Worm (Caenorhabditis elegans) whole organism, young adult: ENCODE data around the gene best-5.

ENCODE experiments used
- B0019.2 ChIP-seq: fragments of 200-800 bp; sonication (Bioruptor generic); conservative IDR thresholded peaks from 2 replicates; pipeline ENCODE4 v1.3.6; 2022; ENCODE audit warnings: missing genetic modification reagents, missing genetic modification characterization, missing compliant biosample characterization
- C17E4.6 ChIP-seq: fragments of 200-800 bp; sonication (Bioruptor generic); IDR thresholded peaks from 2 replicates; pipeline ENCODE4 v1.3.6; 2022; ENCODE audit warnings: missing genetic modification reagents, missing genetic modification characterization, missing compliant biosample characterization
- F37B4.10 ChIP-seq: fragments of 200-800 bp; sonication (Bioruptor generic); IDR thresholded peaks from 2 replicates; pipeline ENCODE4 v1.3.6; 2022; ENCODE audit warnings: missing genetic modification characterization, missing compliant biosample characterization
- Y95B8A.8 ChIP-seq: fragments of 200-800 bp; sonication (Bioruptor generic); IDR thresholded peaks from 2 replicates; pipeline ENCODE4 v1.3.6; 2022; ENCODE audit warnings: missing genetic modification reagents, missing genetic modification characterization, missing compliant biosample characterization
- aptf-3 ChIP-seq: fragments of 200-800 bp; sonication (Bioruptor generic); IDR thresholded peaks from 2 replicates; pipeline ENCODE4 v1.3.6; 2022; ENCODE audit warnings: missing genetic modification characterization, missing compliant biosample characterization
- athp-1 ChIP-seq: sonication (generic microtip); optimal IDR thresholded peaks from 2 replicates; lab custom pipeline; 2017; ENCODE audit warnings: mild to moderate bottlenecking, missing genetic modification characterization, missing compliant biosample characterization
- attf-6 ChIP-seq: fragments of 200-800 bp; sonication (Bioruptor generic); IDR thresholded peaks from 2 replicates; pipeline ENCODE4 v1.3.6; 2022; ENCODE audit warnings: missing genetic modification reagents, missing genetic modification characterization, missing compliant biosample characterization
- cebp-1 ChIP-seq, 2 experiments: fragments of 200-800 bp in 1 of 2; sonication (Bioruptor generic) in 1 of 2; sonication (generic microtip) in 1 of 2; IDR thresholded peaks in 1 of 2; optimal IDR thresholded peaks in 1 of 2; 2 replicates each; pipeline versions ENCODE4 v1.3.6 to Lab custom; 2017 to 2022; ENCODE audit warnings: missing compliant biosample characterization in 2 of 2, missing genetic modification characterization in 2 of 2, mild to moderate bottlenecking in 1 of 2, missing genetic modification reagents in 1 of 2, moderate library complexity in 1 of 2
- cebp-2 ChIP-seq: fragments of 200-800 bp; sonication (Bioruptor generic); IDR thresholded peaks from 2 replicates; pipeline ENCODE4 v1.3.6; 2022; ENCODE audit warnings: missing genetic modification characterization, missing compliant biosample characterization
- ceh-100 ChIP-seq: fragments of 200-800 bp; sonication (Bioruptor generic); IDR thresholded peaks from 2 replicates; pipeline ENCODE4 v1.3.6; 2022; ENCODE audit warnings: missing genetic modification reagents, missing genetic modification characterization, missing compliant biosample characterization
- ceh-27 ChIP-seq: fragments of 200-800 bp; sonication (Bioruptor generic); optimal IDR thresholded peaks from 2 replicates; lab custom pipeline; 2018; ENCODE audit warnings: mild to moderate bottlenecking, missing genetic modification characterization, moderate library complexity, missing compliant biosample characterization
- chd-7 ChIP-seq: sonication (generic microtip); optimal IDR thresholded peaks from 2 replicates; lab custom pipeline; 2016; ENCODE audit warnings: mild to moderate bottlenecking, missing genetic modification characterization, moderate library complexity, missing compliant biosample characterization
- dpff-1 ChIP-seq: sonication (generic microtip); optimal IDR thresholded peaks from 2 replicates; lab custom pipeline; 2017; ENCODE audit warnings: mild to moderate bottlenecking, missing genetic modification characterization, missing compliant biosample characterization
- egl-18 ChIP-seq: fragments of 200-800 bp; sonication (Bioruptor generic); IDR thresholded peaks from 2 replicates; pipeline ENCODE4 v1.3.6; 2022; ENCODE audit warnings: missing genetic modification reagents, missing genetic modification characterization, missing compliant biosample characterization
- ekl-4 ChIP-seq: fragments of 200-800 bp; sonication (Bioruptor generic); IDR thresholded peaks from 2 replicates; pipeline ENCODE4 v1.3.6; 2022; ENCODE audit warnings: missing genetic modification reagents, missing genetic modification characterization, missing compliant biosample characterization
- hmg-1.2 ChIP-seq: fragments of 200-800 bp; sonication (Bioruptor generic); IDR thresholded peaks from 2 replicates; pipeline ENCODE4 v1.3.6; 2022; ENCODE audit warnings: missing genetic modification reagents, missing genetic modification characterization, missing compliant biosample characterization
- let-526 ChIP-seq: fragments of 200-800 bp; sonication (Bioruptor generic); IDR thresholded peaks from 2 replicates; pipeline ENCODE4 v1.3.6; 2022; ENCODE audit warnings: missing genetic modification reagents, missing genetic modification characterization, missing compliant biosample characterization
- lin-54 ChIP-seq: fragments of 200-800 bp; sonication (Bioruptor generic); optimal IDR thresholded peaks from 2 replicates; lab custom pipeline; 2018; ENCODE audit warnings: mild to moderate bottlenecking, missing genetic modification characterization, missing compliant biosample characterization
- lsl-1 ChIP-seq: fragments of 200-800 bp; sonication (Bioruptor generic); optimal IDR thresholded peaks from 2 replicates; lab custom pipeline; 2018; ENCODE audit warnings: mild to moderate bottlenecking, missing genetic modification characterization, moderate library complexity, missing compliant biosample characterization
- nhr-179 ChIP-seq: sonication (generic microtip); optimal IDR thresholded peaks from 2 replicates; lab custom pipeline; 2016; ENCODE audit warnings: mild to moderate bottlenecking, missing genetic modification characterization, missing compliant biosample characterization
- nhr-27 ChIP-seq: fragments of 200-800 bp; sonication (Bioruptor generic); optimal IDR thresholded peaks from 2 replicates; lab custom pipeline; 2018; ENCODE audit warnings: mild to moderate bottlenecking, missing genetic modification characterization, moderate library complexity, missing compliant biosample characterization
- rcor-1 ChIP-seq: fragments of 200-800 bp; sonication (Bioruptor generic); IDR thresholded peaks from 2 replicates; pipeline ENCODE4 v1.3.6; 2022; ENCODE audit warnings: missing genetic modification reagents, missing genetic modification characterization, missing compliant biosample characterization
- rpc-1 ChIP-seq, 2 experiments: fragments of 150-350 bp in 1 of 2; sonication (generic microtip) in 1 of 2; optimal IDR thresholded peaks; 2 replicates each; lab custom pipeline; 2014 to 2018; ENCODE audit warnings: missing biosample characterization in 1 of 2, missing genetic modification characterization in 1 of 2, missing genetic modification reagents in 1 of 2, missing genotype in 1 of 2
- sdz-38 ChIP-seq: sonication (generic microtip); optimal IDR thresholded peaks from 2 replicates; lab custom pipeline; 2016; ENCODE audit warnings: missing genotype, missing genetic modification characterization, missing compliant biosample characterization
- sea-2 ChIP-seq: fragments of 200-800 bp; sonication (Bioruptor generic); IDR thresholded peaks from 2 replicates; pipeline ENCODE4 v1.3.6; 2022; ENCODE audit warnings: missing genetic modification characterization, missing compliant biosample characterization
- tbx-9 ChIP-seq: sonication (generic microtip); optimal IDR thresholded peaks from 2 replicates; lab custom pipeline; 2016; ENCODE audit warnings: borderline replicate concordance, missing genetic modification characterization, inconsistent platforms, missing compliant biosample characterization
- tlf-1 ChIP-seq: fragments of 200-800 bp; sonication (Bioruptor generic); optimal IDR thresholded peaks from 2 replicates; lab custom pipeline; 2018; ENCODE audit warnings: mild to moderate bottlenecking, missing genetic modification characterization, missing compliant biosample characterization
- zfh-2 ChIP-seq: fragments of 200-800 bp; sonication (Bioruptor generic); conservative IDR thresholded peaks from 2 replicates; pipeline ENCODE4 v1.3.6; 2022; ENCODE audit warnings: missing genetic modification reagents, missing genetic modification characterization, missing compliant biosample characterization
- zim-3 ChIP-seq: sonication (generic microtip); optimal IDR thresholded peaks from 2 replicates; lab custom pipeline; 2017; ENCODE audit warnings: mild to moderate bottlenecking, missing genetic modification characterization, moderate library complexity, missing compliant biosample characterization
- ztf-22 ChIP-seq: fragments of 200-800 bp; sonication (Bioruptor generic); optimal IDR thresholded peaks from 2 replicates; lab custom pipeline; 2018; ENCODE audit warnings: mild to moderate bottlenecking, missing genetic modification characterization, moderate library complexity, missing compliant biosample characterization
- ztf-25 ChIP-seq: fragments of 200-800 bp; sonication (Bioruptor generic); IDR thresholded peaks from 2 replicates; pipeline ENCODE4 v1.3.6; 2022; ENCODE audit warnings: missing genetic modification reagents, missing genetic modification characterization, missing compliant biosample characterization
- ztf-28 ChIP-seq: fragments of 200-800 bp; sonication (Bioruptor generic); IDR thresholded peaks from 2 replicates; pipeline ENCODE4 v1.3.6; 2022; ENCODE audit warnings: missing genetic modification reagents, missing genetic modification characterization, missing compliant biosample characterization
- ztf-3 ChIP-seq: fragments of 200-800 bp; sonication (Bioruptor generic); optimal IDR thresholded peaks from 2 replicates; lab custom pipeline; 2018; ENCODE audit warnings: mild to moderate bottlenecking, missing genetic modification characterization, missing compliant biosample characterization

The best-5 gene

ce11 chrIII:9731313-9731912 lies 41.4 kb upstream of the best-5 start:
- TF ChIP-seq Y95B8A.8 (GFP tag; lab: Robert Waterston, UW) (no peak), B0019.2 (GFP tag; lab: Robert Waterston, UW) (no peak), sdz-38 (tag; lab: Kevin White, UChicago) (no peak), C17E4.6 (GFP tag; lab: Robert Waterston, UW) (no peak), ceh-100 (no peak), lsl-1 (GFP tag; lab: Kevin White, UChicago) (no peak), ztf-28 (GFP tag; lab: Robert Waterston, UW) (no peak), nhr-179 (tag; lab: Kevin White, UChicago) (no peak), ztf-25 (GFP tag; lab: Robert Waterston, UW) (no peak), hmg-1.2 (GFP tag; lab: Robert Waterston, UW) (no peak), ztf-3 (GFP tag; lab: Kevin White, UChicago) (no peak), let-526 (GFP tag; lab: Robert Waterston, UW) (no peak), rpc-1 (optimal IDR thresholded peaks at IDR 0.05; lab: Kevin White, UChicago) (no peak), rpc-1 (tag; optimal IDR thresholded peaks at IDR 0.05; lab: Kevin White, UChicago) (no peak), zfh-2 (GFP tag; lab: Robert Waterston, UW) (no peak), cebp-1 (GFP tag; IDR thresholded peaks at IDR 0.05; lab: Robert Waterston, UW) (no peak), cebp-1 (tag; optimal IDR thresholded peaks at IDR 0.05; lab: Kevin White, UChicago) (no peak), athp-1 (tag; lab: Kevin White, UChicago) (no peak), attf-6 (no peak), nhr-27 (tag; lab: Kevin White, UChicago) (no peak), tlf-1 (GFP tag; lab: Kevin White, UChicago) (no peak)

ce11 chrIII:9730407-9730806 lies 40.4 kb upstream of the best-5 start:
- TF ChIP-seq ztf-22 (GFP tag; lab: Kevin White, UChicago) (no peak), cebp-2 (no peak), F37B4.10 (GFP tag; lab: Robert Waterston, UW) (no peak), ceh-27 (no peak), tbx-9 (no peak), ekl-4 (GFP tag; lab: Robert Waterston, UW) (no peak), sea-2 (GFP tag; lab: Robert Waterston, UW) (no peak), chd-7 (tag; lab: Kevin White, UChicago) (no peak)

- no peak for TF ChIP-seq zim-3 (tag; lab: Kevin White, UChicago)
- TF ChIP-seq ekl-4 (GFP tag; lab: Robert Waterston, UW): no peak
- no peak for TF ChIP-seq egl-18 (GFP tag; lab: Robert Waterston, UW)
- no peak for TF ChIP-seq tlf-1 (GFP tag; lab: Kevin White, UChicago)
- TF ChIP-seq nhr-27 (tag; lab: Kevin White, UChicago): no peak
- TF ChIP-seq cebp-1 (GFP tag; IDR thresholded peaks at IDR 0.05; lab: Robert Waterston, UW): no peak
- TF ChIP-seq cebp-1 (tag; optimal IDR thresholded peaks at IDR 0.05; lab: Kevin White, UChicago): no peak
- TF ChIP-seq lin-54 (GFP tag; lab: Kevin White, UChicago): no peak
- TF ChIP-seq B0019.2 (GFP tag; lab: Robert Waterston, UW): no peak
- no peak for TF ChIP-seq rcor-1 (GFP tag; lab: Robert Waterston, UW)
- TF ChIP-seq athp-1 (tag; lab: Kevin White, UChicago): no peak
- no peak for TF ChIP-seq rpc-1 (optimal IDR thresholded peaks at IDR 0.05; lab: Kevin White, UChicago)
- no peak for TF ChIP-seq rpc-1 (tag; optimal IDR thresholded peaks at IDR 0.05; lab: Kevin White, UChicago)
- TF ChIP-seq aptf-3 (GFP tag; lab: Robert Waterston, UW): no peak
- no peak for TF ChIP-seq dpff-1 (tag; lab: Kevin White, UChicago)
- TF ChIP-seq, all 124 proteins: peak for 0
Measured at ce11 chrIII:9727439-9727838, 37.4 kb upstream of the best-5 start, which contains the start of gene C07A9.12. TSS of gene C07A9.12 (minus strand) at chrIII:9727539.
